Worm (Caenorhabditis elegans) whole organism, L2 larva: Measurements from ENCODE around the gene cyn-6.

ENCODE experiments used
- C34F6.9 ChIP-seq: fragments of 150-350 bp; optimal IDR thresholded peaks from 2 replicates; lab custom pipeline; 2014; ENCODE audit warnings: missing biosample characterization, missing genetic modification characterization
- F13H6.1 ChIP-seq: sonication (generic microtip); optimal IDR thresholded peaks from 2 replicates; lab custom pipeline; 2016; ENCODE audit warnings: missing genetic modification characterization, missing compliant biosample characterization
- R02D3.7 ChIP-seq: fragments of 150-350 bp; optimal IDR thresholded peaks from 2 replicates; lab custom pipeline; 2014; ENCODE audit warnings: missing biosample characterization, missing genetic modification characterization
- Y55F3AM.14 ChIP-seq: fragments of 200-800 bp; sonication (Bioruptor generic); optimal IDR thresholded peaks from 2 replicates; lab custom pipeline; 2018; ENCODE audit warnings: mild to moderate bottlenecking, missing genetic modification characterization, missing compliant biosample characterization
- aly-2 ChIP-seq: fragments of 150-350 bp; optimal IDR thresholded peaks from 2 replicates; lab custom pipeline; 2014; ENCODE audit warnings: missing biosample characterization, missing genetic modification characterization
- blmp-1 ChIP-seq: sonication (generic microtip); optimal IDR thresholded peaks from 2 replicates; lab custom pipeline; 2017; ENCODE audit warnings: missing genetic modification characterization, mild to moderate bottlenecking, missing compliant biosample characterization, antibody characterized with exemption, moderate library complexity; ENCODE audit not compliant: insufficient read depth
- ceh-16 ChIP-seq: fragments of 150-350 bp; optimal IDR thresholded peaks from 2 replicates; lab custom pipeline; 2014; ENCODE audit warnings: missing biosample characterization, missing genetic modification characterization
- crh-2 ChIP-seq: sonication (generic microtip); optimal IDR thresholded peaks from 2 replicates; lab custom pipeline; 2017; ENCODE audit warnings: missing biosample characterization, missing genetic modification characterization
- elt-1 ChIP-seq: fragments of 150-350 bp; optimal IDR thresholded peaks from 2 replicates; lab custom pipeline; 2014; ENCODE audit warnings: missing biosample characterization, missing genetic modification characterization
- elt-3 ChIP-seq: sonication (generic microtip); optimal IDR thresholded peaks from 2 replicates; lab custom pipeline; 2017; ENCODE audit warnings: missing biosample characterization, missing genetic modification characterization
- fos-1 ChIP-seq: fragments of 150-350 bp; optimal IDR thresholded peaks from 2 replicates; lab custom pipeline; 2014; ENCODE audit warnings: missing biosample characterization, missing genetic modification characterization
- lin-13 ChIP-seq: fragments of 150-350 bp; optimal IDR thresholded peaks from 2 replicates; lab custom pipeline; 2014; ENCODE audit warnings: missing biosample characterization, missing genetic modification reagents, missing genetic modification characterization
- lin-39 ChIP-seq: fragments of 150-350 bp; optimal IDR thresholded peaks from 2 replicates; lab custom pipeline; 2014; ENCODE audit warnings: missing biosample characterization, missing genetic modification reagents, missing genetic modification characterization
- lsy-2 ChIP-seq, 2 experiments: fragments of 150-350 bp in 1 of 2; sonication (generic microtip) in 1 of 2; optimal IDR thresholded peaks; 2 replicates each; lab custom pipeline; 2014 to 2017; ENCODE audit warnings: missing biosample characterization in 2 of 2, missing genetic modification characterization in 2 of 2
- mab-5 ChIP-seq: fragments of 150-350 bp; optimal IDR thresholded peaks from 2 replicates; lab custom pipeline; 2014; ENCODE audit warnings: missing biosample characterization, missing genetic modification characterization
- mbf-1 ChIP-seq: sonication (generic microtip); optimal IDR thresholded peaks from 2 replicates; lab custom pipeline; 2017; ENCODE audit warnings: missing biosample characterization, missing genetic modification characterization
- mdl-1 ChIP-seq, 2 experiments: fragments of 150-350 bp in 1 of 2; sonication (generic microtip) in 1 of 2; optimal IDR thresholded peaks; 2 replicates each; lab custom pipeline; 2017; ENCODE audit warnings: missing biosample characterization in 2 of 2, missing genetic modification characterization in 2 of 2
- nhr-10 ChIP-seq: sonication (generic microtip); optimal IDR thresholded peaks from 2 replicates; lab custom pipeline; 2017; ENCODE audit warnings: missing biosample characterization, missing genetic modification characterization
- nhr-11 ChIP-seq: fragments of 150-350 bp; optimal IDR thresholded peaks from 2 replicates; lab custom pipeline; 2014; ENCODE audit warnings: missing biosample characterization, missing genetic modification characterization
- nhr-21 ChIP-seq: fragments of 150-350 bp; optimal IDR thresholded peaks from 2 replicates; lab custom pipeline; 2014; ENCODE audit warnings: missing biosample characterization, missing genetic modification characterization
- nhr-6 ChIP-seq: fragments of 150-350 bp; optimal IDR thresholded peaks from 2 replicates; lab custom pipeline; 2014; ENCODE audit warnings: missing biosample characterization, missing genetic modification characterization
- nhr-77 ChIP-seq: fragments of 150-350 bp; optimal IDR thresholded peaks from 2 replicates; lab custom pipeline; 2014; ENCODE audit warnings: missing biosample characterization, missing genetic modification characterization
- peb-1 ChIP-seq: fragments of 150-350 bp; optimal IDR thresholded peaks from 2 replicates; lab custom pipeline; 2014; ENCODE audit warnings: missing biosample characterization, missing genetic modification characterization
- sma-3 ChIP-seq: sonication (generic microtip); optimal IDR thresholded peaks from 2 replicates; lab custom pipeline; 2016; ENCODE audit warnings: missing genetic modification reagents, missing genetic modification characterization, missing compliant biosample characterization
- sma-9 ChIP-seq, 2 experiments: fragments of 150-350 bp in 1 of 2; sonication (generic microtip) in 1 of 2; optimal IDR thresholded peaks; 2 replicates each; lab custom pipeline; 2014 to 2016; ENCODE audit warnings: missing genetic modification characterization in 2 of 2, mild to moderate bottlenecking in 1 of 2, missing biosample characterization in 1 of 2, missing compliant biosample characterization in 1 of 2, missing genetic modification reagents in 1 of 2, moderate library complexity in 1 of 2
- snpc-4 ChIP-seq: fragments of 150-350 bp; optimal IDR thresholded peaks from 2 replicates; lab custom pipeline; 2014; ENCODE audit warnings: missing biosample characterization, missing genetic modification characterization
- unc-62 ChIP-seq: fragments of 150-350 bp; optimal IDR thresholded peaks from 2 replicates; lab custom pipeline; 2014; ENCODE audit warnings: missing biosample characterization, missing genetic modification reagents, missing genetic modification characterization
- ztf-1 ChIP-seq: fragments of 200-800 bp; sonication (Bioruptor generic); conservative IDR thresholded peaks from 2 replicates; pipeline ENCODE4 v1.3.6; 2022; ENCODE audit warnings: missing genetic modification characterization, missing compliant biosample characterization
- ztf-11 ChIP-seq: sonication (generic microtip); optimal IDR thresholded peaks from 2 replicates; lab custom pipeline; 2017; ENCODE audit warnings: missing biosample characterization, missing genetic modification characterization
- ztf-4 ChIP-seq: fragments of 150-350 bp; optimal IDR thresholded peaks from 2 replicates; lab custom pipeline; 2014; ENCODE audit warnings: missing biosample characterization, missing genetic modification characterization

Gene cyn-6

DNA sequence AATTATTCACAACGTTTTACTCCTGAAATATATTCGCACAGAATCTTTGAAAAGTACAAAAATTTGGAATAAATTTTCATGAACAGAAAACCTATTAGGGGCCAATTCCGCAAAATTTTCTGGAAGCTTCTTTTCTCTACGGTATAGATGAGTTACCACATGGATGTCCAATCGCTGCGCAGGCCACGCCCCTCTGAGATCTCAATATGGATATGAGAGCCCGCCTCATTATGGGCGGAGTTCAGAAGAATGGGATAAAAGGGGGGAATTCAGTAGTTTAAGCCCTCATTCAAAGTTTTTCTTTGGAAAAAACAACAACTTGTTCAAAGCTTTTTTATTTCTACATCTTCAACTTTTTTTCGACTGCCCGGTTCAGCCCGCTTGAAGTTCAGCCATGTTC, 38.3 kb downstream of the cyn-6 start, which contains the start of gene daf-7:
Gene daf-7, plus strand, starts transcription at position 301 of the 400 bp plus-strand sequence.
- no peak for TF ChIP-seq blmp-1 (tag; lab: Kevin White, UChicago)
- no peak for TF ChIP-seq sma-9 (GFP tag; optimal IDR thresholded peaks at IDR 0.05; lab: Kevin White, UChicago)
- TF ChIP-seq sma-9 (tag; optimal IDR thresholded peaks at IDR 0.05; lab: Kevin White, UChicago), result no peak
- TF ChIP-seq ztf-11 (tag; lab: Kevin White, UChicago), result no peak
- no peak for TF ChIP-seq peb-1 (tag; lab: Kevin White, UChicago)
- TF ChIP-seq ceh-16 (tag; lab: Kevin White, UChicago), result no peak
- no peak for TF ChIP-seq Y55F3AM.14 (GFP tag; lab: Kevin White, UChicago)
- no peak for TF ChIP-seq nhr-21
- TF ChIP-seq ztf-1 (GFP tag; lab: Robert Waterston, UW), result no peak
- no peak for TF ChIP-seq mdl-1 (tag; optimal IDR thresholded peaks at IDR 0.05; lab: Kevin White, UChicago)
- TF ChIP-seq unc-62 (GFP tag; lab: Kevin White, UChicago), result no peak
- no peak for TF ChIP-seq mbf-1 (tag; lab: Kevin White, UChicago)
- no peak for TF ChIP-seq elt-3 (tag; lab: Kevin White, UChicago)
- TF ChIP-seq lin-13 (GFP tag; lab: Kevin White, UChicago), result no peak
- no peak for TF ChIP-seq nhr-6 (tag; lab: Kevin White, UChicago)
- TF ChIP-seq aly-2 (tag; lab: Kevin White, UChicago), result no peak
- TF ChIP-seq sma-3, result no peak
- no peak for TF ChIP-seq crh-2 (tag; lab: Kevin White, UChicago)
- TF ChIP-seq R02D3.7 (tag; lab: Kevin White, UChicago), result no peak
- TF ChIP-seq nhr-77 (tag; lab: Kevin White, UChicago), result no peak
- TF ChIP-seq ztf-4 (tag; lab: Kevin White, UChicago), result no peak

DNA sequence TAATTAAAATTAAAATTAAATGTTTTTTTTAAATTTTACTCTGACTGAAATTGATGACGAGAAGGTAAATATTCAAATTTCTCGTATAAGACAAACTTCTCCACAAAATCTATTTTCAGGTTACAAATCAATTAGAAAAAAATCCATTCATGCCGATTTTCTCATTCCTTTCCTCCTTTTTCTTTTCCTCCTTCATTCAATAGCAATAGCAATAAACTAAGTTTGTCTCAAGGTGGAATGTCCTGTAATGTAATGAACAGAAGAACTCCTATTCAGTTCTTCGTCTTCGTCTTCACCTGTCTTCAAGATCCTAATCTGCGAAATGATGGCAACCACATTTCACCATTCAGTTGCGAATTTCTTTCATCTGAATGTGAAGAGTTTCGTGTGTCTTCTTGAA, 42.6 kb downstream of the cyn-6 start, which contains the start of gene dac-1:
Gene dac-1, plus strand, starts transcription at position 301 of the 400 bp plus-strand sequence.
- TF ChIP-seq nhr-6 (tag; lab: Kevin White, UChicago), result no peak
- TF ChIP-seq elt-1, result no peak
- TF ChIP-seq R02D3.7 (tag; lab: Kevin White, UChicago), result no peak
- no peak for TF ChIP-seq unc-62 (GFP tag; lab: Kevin White, UChicago)

DNA sequence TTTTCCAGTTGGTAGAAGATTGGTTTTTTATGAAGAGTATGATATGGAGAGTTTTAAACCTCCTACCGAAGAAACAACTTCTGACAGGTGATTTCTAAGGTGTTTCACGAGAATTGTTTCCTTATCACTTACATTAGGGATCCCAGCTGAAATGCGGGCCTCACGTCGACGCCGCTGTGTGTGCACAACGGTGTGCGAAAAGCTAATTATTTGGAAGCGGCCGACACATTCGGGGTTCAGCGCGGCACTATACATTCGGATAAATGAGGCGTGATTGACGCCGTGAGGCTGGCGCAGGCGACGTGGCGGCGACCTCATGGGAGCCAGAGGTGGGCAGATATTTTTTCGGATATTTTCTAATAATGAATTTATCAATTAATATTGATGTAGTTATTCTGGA, 46.1 kb downstream of the cyn-6 start:
- TF ChIP-seq nhr-10 (tag; lab: Kevin White, UChicago) (no peak), snpc-4 (tag; lab: Kevin White, UChicago) (peak; percentile 69), elt-3 (tag; lab: Kevin White, UChicago) (no peak)

DNA sequence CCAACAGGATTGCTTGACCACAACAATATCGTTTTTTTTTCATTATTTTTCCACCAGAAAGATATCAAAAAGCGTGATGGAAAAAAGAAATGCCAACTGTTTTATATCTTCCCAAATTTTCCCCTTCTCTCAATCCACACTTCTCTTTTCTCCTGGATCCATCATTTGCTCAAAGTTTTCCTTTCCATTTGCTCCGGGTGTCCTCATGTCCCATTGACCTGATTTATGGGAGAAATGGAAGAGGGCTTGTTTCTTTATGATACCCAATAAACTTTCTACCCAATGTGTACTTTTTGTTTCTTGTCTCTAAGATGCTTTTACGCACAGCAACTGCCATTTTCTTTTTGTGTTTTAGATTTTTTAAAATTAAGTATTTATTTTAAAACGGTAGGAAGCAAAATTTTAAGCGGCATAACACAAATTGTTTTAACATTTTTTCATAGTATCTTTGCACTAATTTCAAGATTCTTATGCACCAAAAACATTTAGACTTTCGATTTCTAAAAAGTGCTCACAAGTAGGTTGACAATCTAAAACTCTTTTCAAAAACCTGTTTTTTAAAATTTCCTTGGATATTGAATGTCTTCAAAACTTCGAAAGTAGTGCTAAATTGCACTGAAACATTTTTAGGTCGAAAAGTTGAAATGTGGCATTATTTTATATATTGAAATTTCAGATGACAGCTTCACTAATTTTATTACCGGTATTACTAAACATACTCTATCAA, 49.5 kb downstream of the cyn-6 start, which contains the start of gene clec-149:
Gene clec-149, plus strand, starts transcription at position 677 of the 727 bp plus-strand sequence.
- TF ChIP-seq nhr-11 (tag; lab: Kevin White, UChicago), result no peak
- TF ChIP-seq aly-2 (tag; lab: Kevin White, UChicago), result no peak
- TF ChIP-seq F13H6.1 (tag; lab: Kevin White, UChicago), result no peak
- TF ChIP-seq lin-39, result no peak
- no peak for TF ChIP-seq elt-3 (tag; lab: Kevin White, UChicago)
- TF ChIP-seq mab-5 (tag; lab: Kevin White, UChicago), result peak; percentile 33
- peak; percentile 22 for TF ChIP-seq C34F6.9 (tag; lab: Kevin White, UChicago)
- TF ChIP-seq lsy-2 (tag; optimal IDR thresholded peaks at IDR 0.05; lab: Kevin White, UChicago), result peak in 1 of 2 experiments; percentile 25
- peak; percentile 13 for TF ChIP-seq sma-9 (GFP tag; optimal IDR thresholded peaks at IDR 0.05; lab: Kevin White, UChicago)
- TF ChIP-seq sma-9 (tag; optimal IDR thresholded peaks at IDR 0.05; lab: Kevin White, UChicago), result no peak
- TF ChIP-seq fos-1 (tag; lab: Kevin White, UChicago), result no peak
